Worm (Caenorhabditis elegans) whole organism, L3 larva: ENCODE data around the gene sdz-24.

ENCODE experiments used
- ZK546.5 ChIP-seq: sonication (generic microtip); optimal IDR thresholded peaks from 2 replicates; lab custom pipeline; 2017; ENCODE audit warnings: missing biosample characterization, missing genetic modification characterization
- aly-2 ChIP-seq: fragments of 150-350 bp; optimal IDR thresholded peaks from 2 replicates; lab custom pipeline; 2014; ENCODE audit warnings: missing biosample characterization, missing genetic modification characterization
- ceh-82 ChIP-seq: fragments of 150-350 bp; optimal IDR thresholded peaks from 2 replicates; lab custom pipeline; 2014; ENCODE audit warnings: missing biosample characterization, missing genetic modification characterization
- fkh-10 ChIP-seq: sonication (generic microtip); optimal IDR thresholded peaks from 2 replicates; lab custom pipeline; 2017; ENCODE audit warnings: missing biosample characterization, missing genetic modification reagents, missing genetic modification characterization
- mdl-1 ChIP-seq: fragments of 150-350 bp; optimal IDR thresholded peaks from 2 replicates; lab custom pipeline; 2014; ENCODE audit warnings: missing biosample characterization, missing genetic modification characterization
- nhr-25 ChIP-seq: sonication (generic microtip); optimal IDR thresholded peaks from 2 replicates; lab custom pipeline; 2017; ENCODE audit warnings: missing biosample characterization, missing genetic modification characterization
- nhr-76 ChIP-seq: fragments of 150-350 bp; sonication (generic microtip); optimal IDR thresholded peaks from 5 replicates; lab custom pipeline; 2014; ENCODE audit warnings: missing biosample characterization, missing genetic modification characterization
- sea-2 ChIP-seq: fragments of 150-350 bp; sonication (generic microtip); optimal IDR thresholded peaks from 4 replicates; lab custom pipeline; 2014; ENCODE audit warnings: missing biosample characterization, missing genetic modification reagents, missing genetic modification characterization
- snpc-4 ChIP-seq: fragments of 150-350 bp; optimal IDR thresholded peaks from 2 replicates; lab custom pipeline; 2014; ENCODE audit warnings: missing biosample characterization, missing genetic modification characterization

ce11 chrII:639467-639866 lies 19.0 kb upstream of the sdz-24 start, which contains the start of gene K07E8.6:
- no peak for TF ChIP-seq nhr-25 (tag; lab: Kevin White, UChicago)
- TF ChIP-seq sea-2, result no peak
- no peak for TF ChIP-seq nhr-76 (tag; lab: Kevin White, UChicago)
- no peak for TF ChIP-seq aly-2
- no peak for TF ChIP-seq fkh-10 (GFP tag; lab: Kevin White, UChicago)
- TF ChIP-seq mdl-1, result no peak
- TF ChIP-seq snpc-4 (tag; lab: Kevin White, UChicago), result no peak
- no peak for TF ChIP-seq ceh-82 (tag; lab: Kevin White, UChicago)
- no peak for TF ChIP-seq ZK546.5 (tag; lab: Kevin White, UChicago)
